Worm (Caenorhabditis elegans): ENCODE results near the gene wip-1.

wip-1 gene

DNA sequence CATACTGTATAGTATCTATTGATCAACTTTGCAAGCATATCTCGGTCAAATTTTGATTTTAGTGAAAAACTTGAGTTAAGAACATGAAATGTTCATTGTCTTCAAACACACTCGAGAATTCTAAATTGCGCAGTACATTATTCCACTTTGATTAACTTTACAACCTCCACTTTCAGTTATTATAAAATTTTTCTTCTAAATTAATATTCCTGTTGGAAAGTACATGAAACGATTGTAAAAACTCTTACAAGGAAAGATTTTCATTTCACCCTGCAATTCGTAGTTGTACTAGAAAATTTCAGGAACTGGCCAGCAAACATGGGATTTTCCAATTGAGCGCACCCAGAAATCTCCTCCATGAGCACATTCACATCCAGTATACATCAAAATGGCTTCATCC, 26.3 kb downstream of the wip-1 start, which contains the start of gene C45G9.14:
C45G9.14 (plus strand) TSS at position 301 of the 400 bp plus-strand sequence.
- TF ChIP-seq mdl-1 (tag; optimal IDR thresholded peaks at IDR 0.05) = no peak
- TF ChIP-seq ama-1 (optimal IDR thresholded peaks at IDR 0.05) = no peak
- no peak for TF ChIP-seq nhr-23 (tag; optimal IDR thresholded peaks at IDR 0.05)
- no peak for TF ChIP-seq nfya-1 (tag; optimal IDR thresholded peaks at IDR 0.05; ENCODE audit: insufficient read depth)
- TF ChIP-seq nhr-67 (tag; optimal IDR thresholded peaks at IDR 0.05) = no peak
- TF ChIP-seq egl-27 (tag; optimal IDR thresholded peaks at IDR 0.05) = no peak
- TF ChIP-seq fkh-10 (GFP tag; optimal IDR thresholded peaks at IDR 0.05) = no peak
- no peak for TF ChIP-seq skn-1 (tag; optimal IDR thresholded peaks at IDR 0.05)
- TF ChIP-seq unc-39 (tag; optimal IDR thresholded peaks at IDR 0.05) = no peak
- no peak for TF ChIP-seq nhr-25 (tag; optimal IDR thresholded peaks at IDR 0.05)
- TF ChIP-seq nhr-11 (tag; optimal IDR thresholded peaks at IDR 0.05) = no peak
- TF ChIP-seq eor-1 (tag; optimal IDR thresholded peaks at IDR 0.05) = no peak
- no peak for TF ChIP-seq fkh-2 (tag; optimal IDR thresholded peaks at IDR 0.05)
- no peak for TF ChIP-seq zag-1 (tag; optimal IDR thresholded peaks at IDR 0.05)

DNA sequence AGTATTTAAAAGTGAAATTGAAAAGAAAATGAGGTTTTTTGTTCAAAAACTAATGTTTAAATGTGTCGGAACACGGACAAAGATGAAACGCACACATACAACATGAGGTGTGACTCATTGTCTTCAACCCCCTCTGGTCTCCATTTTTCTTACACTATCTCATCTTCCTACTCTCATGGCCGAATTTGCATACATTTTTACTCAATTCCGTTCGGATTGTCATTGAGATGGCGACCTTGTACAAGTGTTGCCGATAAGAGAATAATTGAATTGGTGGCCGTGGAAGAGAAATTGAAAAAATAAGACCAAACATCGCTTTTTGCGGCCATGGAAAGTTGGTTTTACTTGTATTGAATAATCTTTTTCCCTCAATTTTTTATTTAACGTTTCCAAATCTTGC, 28.7 kb downstream of the wip-1 start, which contains the start of gene txbp-3:
txbp-3 (minus strand) TSS at position 285 of the 400 bp plus-strand sequence.
- peak; percentile 17 for TF ChIP-seq fkh-10 (GFP tag; optimal IDR thresholded peaks at IDR 0.05)
- no peak for TF ChIP-seq nhr-237 (tag; optimal IDR thresholded peaks at IDR 0.05)
- no peak for TF ChIP-seq egl-27 (tag; optimal IDR thresholded peaks at IDR 0.05)
- peak; percentile 5 for TF ChIP-seq jun-1 (tag; optimal IDR thresholded peaks at IDR 0.05)
- no peak for TF ChIP-seq ceh-16 (tag; optimal IDR thresholded peaks at IDR 0.05)
- TF ChIP-seq fos-1 (tag; optimal IDR thresholded peaks at IDR 0.05) = no peak
- peak; percentile 95 for TF ChIP-seq nhr-25 (tag; optimal IDR thresholded peaks at IDR 0.05)
- no peak for TF ChIP-seq mdl-1 (tag; optimal IDR thresholded peaks at IDR 0.05)
- TF ChIP-seq tbx-2 (tag; optimal IDR thresholded peaks at IDR 0.05) = no peak
- TF ChIP-seq mml-1 (tag; optimal IDR thresholded peaks at IDR 0.05) = no peak
- no peak for TF ChIP-seq daf-12 (tag; optimal IDR thresholded peaks at IDR 0.05)
- TF ChIP-seq elt-3 (tag; optimal IDR thresholded peaks at IDR 0.05) = no peak
- peak; percentile 74 for TF ChIP-seq elt-2 (tag; optimal IDR thresholded peaks at IDR 0.05)
- no peak for TF ChIP-seq R02D3.7 (tag; optimal IDR thresholded peaks at IDR 0.05)
- no peak for TF ChIP-seq unc-62 (GFP tag; optimal IDR thresholded peaks at IDR 0.05)
- peak; percentile 9 for TF ChIP-seq nhr-43 (tag; optimal IDR thresholded peaks at IDR 0.05; ENCODE audit: poor library complexity, severe bottlenecking)
- TF ChIP-seq nhr-12 (tag; optimal IDR thresholded peaks at IDR 0.05) = no peak
- TF ChIP-seq nhr-76 (tag; optimal IDR thresholded peaks at IDR 0.05) = no peak
- no peak for TF ChIP-seq skn-1 (tag; optimal IDR thresholded peaks at IDR 0.05)
- no peak for TF ChIP-seq lsy-12 (tag; optimal IDR thresholded peaks at IDR 0.05)
- TF ChIP-seq lin-15B (tag; optimal IDR thresholded peaks at IDR 0.05) = peak; percentile 70
- no peak for TF ChIP-seq hmg-11 (tag; optimal IDR thresholded peaks at IDR 0.05)
- no peak for TF ChIP-seq ztf-11 (tag; optimal IDR thresholded peaks at IDR 0.05)
- no peak for TF ChIP-seq fkh-2 (tag; optimal IDR thresholded peaks at IDR 0.05)
- no peak for TF ChIP-seq unc-39 (tag; optimal IDR thresholded peaks at IDR 0.05)
- no peak for TF ChIP-seq sea-2 (GFP tag; optimal IDR thresholded peaks at IDR 0.05)
- TF ChIP-seq nhr-28 (tag; optimal IDR thresholded peaks at IDR 0.05) = no peak
- peak; percentile 0 for TF ChIP-seq pqm-1 (tag; optimal IDR thresholded peaks at IDR 0.05)
- TF ChIP-seq lin-39 (tag; optimal IDR thresholded peaks at IDR 0.05) = peak; percentile 23
- TF ChIP-seq nhr-23 (tag; optimal IDR thresholded peaks at IDR 0.05) = peak; percentile 27
- TF ChIP-seq ceh-9 (tag; optimal IDR thresholded peaks at IDR 0.05) = no peak
- no peak for TF ChIP-seq egl-5 (tag; optimal IDR thresholded peaks at IDR 0.05)
- TF ChIP-seq ceh-28 (tag; optimal IDR thresholded peaks at IDR 0.05) = no peak
- peak; percentile 80 for TF ChIP-seq snpc-4 (tag; optimal IDR thresholded peaks at IDR 0.05)
- TF ChIP-seq aly-2 (tag; optimal IDR thresholded peaks at IDR 0.05) = no peak
- TF ChIP-seq ztf-4 (tag; optimal IDR thresholded peaks at IDR 0.05) = no peak
- TF ChIP-seq ama-1 (optimal IDR thresholded peaks at IDR 0.05) = no peak
- peak; percentile 20 for TF ChIP-seq nfya-1 (tag; optimal IDR thresholded peaks at IDR 0.05; ENCODE audit: insufficient read depth)
- no peak for TF ChIP-seq elt-1 (tag; optimal IDR thresholded peaks at IDR 0.05)
- TF ChIP-seq nhr-11 (tag; optimal IDR thresholded peaks at IDR 0.05) = no peak
- no peak for TF ChIP-seq ZK546.5 (tag; optimal IDR thresholded peaks at IDR 0.05)
- TF ChIP-seq nhr-67 (tag; optimal IDR thresholded peaks at IDR 0.05) = no peak
- no peak for TF ChIP-seq ceh-82 (tag; optimal IDR thresholded peaks at IDR 0.05)
- TF ChIP-seq nhr-77 (tag; optimal IDR thresholded peaks at IDR 0.05) = no peak
- peak; percentile 32 for TF ChIP-seq pha-4 (tag; optimal IDR thresholded peaks at IDR 0.05)
- no peak for TF ChIP-seq zag-1 (tag; optimal IDR thresholded peaks at IDR 0.05)
- TF ChIP-seq eor-1 (tag; optimal IDR thresholded peaks at IDR 0.05) = no peak
